Worm (Caenorhabditis elegans): ENCODE data around the gene F31F7.1.

DNA sequence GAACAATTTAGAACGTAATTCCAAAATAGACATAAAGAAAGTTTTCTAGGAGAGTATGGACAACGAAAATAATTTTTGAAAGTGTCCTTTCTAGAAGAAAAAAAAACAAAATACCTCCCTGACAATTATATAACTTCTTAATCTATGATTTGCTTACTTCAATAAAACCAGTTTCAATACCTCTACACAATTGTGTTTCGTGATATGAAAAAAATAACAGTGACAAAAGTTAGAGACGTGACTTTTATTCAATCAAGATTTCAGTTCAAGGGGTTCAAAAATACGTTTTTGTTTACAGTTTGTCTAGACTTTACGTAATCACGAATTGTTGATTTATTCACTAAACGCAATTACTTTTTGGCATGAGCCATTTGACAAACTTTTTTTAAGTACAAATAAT is 45.0 kb downstream of the F31F7.1 start:
- TF ChIP-seq ref-1 (GFP tag; conservative IDR thresholded peaks at IDR 0.05): no peak
- no peak for TF ChIP-seq cog-1 (tag; optimal IDR thresholded peaks at IDR 0.05)
- TF ChIP-seq flt-1 (GFP tag; IDR thresholded peaks at IDR 0.05): no peak
- TF ChIP-seq klf-2 (GFP tag; conservative IDR thresholded peaks at IDR 0.05): no peak
- no peak for TF ChIP-seq T22C8.4 (GFP tag; IDR thresholded peaks at IDR 0.05)
